Worm (Caenorhabditis elegans) whole organism, L3 larva: ENCODE measurements around the gene W03C9.8.

ENCODE experiments used
- daf-12 ChIP-seq: fragments of 150-350 bp; optimal IDR thresholded peaks from 2 replicates; lab custom pipeline; 2014; ENCODE audit warnings: missing biosample characterization, missing genetic modification reagents, missing genetic modification characterization
- jun-1 ChIP-seq: fragments of 150-350 bp; optimal IDR thresholded peaks from 2 replicates; lab custom pipeline; 2014; ENCODE audit warnings: missing biosample characterization, missing genetic modification reagents, missing genetic modification characterization

DNA sequence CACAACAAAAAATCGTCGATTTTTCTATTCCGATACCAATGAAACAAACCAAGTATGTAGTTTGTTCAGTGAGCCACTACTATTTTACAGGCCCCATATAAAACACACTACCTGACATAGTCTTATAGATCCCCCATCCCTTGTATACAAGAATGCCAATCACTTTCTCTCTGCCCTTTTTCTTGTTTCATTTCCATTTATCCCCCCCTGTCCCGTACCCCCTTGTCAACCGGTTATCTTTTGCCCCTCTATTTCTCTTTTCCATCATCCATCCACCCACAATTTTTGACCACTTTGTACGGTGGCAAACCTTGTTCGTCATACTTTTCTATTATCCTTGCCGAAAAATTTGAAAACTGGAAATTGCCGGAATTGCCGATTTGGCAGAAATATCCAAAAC, 4.4 kb downstream of the W03C9.8 start:
- no peak for TF ChIP-seq jun-1
- TF ChIP-seq daf-12 (tag; lab: Kevin White, UChicago) = no peak
